Worm (Caenorhabditis elegans): Measurements from ENCODE around the gene bra-2.

Gene bra-2

DNA sequence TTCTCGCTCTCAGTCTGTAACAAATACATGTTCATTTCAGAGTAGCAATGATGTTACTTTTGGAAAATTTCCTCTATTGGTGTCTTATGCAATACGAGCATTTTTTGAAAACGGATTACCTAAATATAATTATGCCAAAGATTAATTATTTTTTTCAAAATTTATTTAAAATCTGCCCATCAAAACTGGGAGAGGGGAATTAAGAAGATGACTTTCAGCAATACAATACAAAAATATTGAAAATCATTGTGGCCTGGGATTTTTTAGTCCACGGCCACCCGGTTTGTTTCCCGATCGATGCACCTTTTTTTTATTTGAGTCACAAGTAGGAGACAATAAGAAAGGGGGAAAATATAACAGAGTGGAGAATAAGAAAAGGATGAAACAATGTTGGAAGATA lies 26.9 kb downstream of the bra-2 start, which contains the start of gene fbxa-56:
TSS of gene fbxa-56 (minus strand) at position 101 of the 400 bp plus-strand sequence.
- TF ChIP-seq aly-2 (tag; optimal IDR thresholded peaks at IDR 0.05) (no peak), nhr-77 (tag; optimal IDR thresholded peaks at IDR 0.05) (no peak), dmd-4 (tag; optimal IDR thresholded peaks at IDR 0.05) (no peak), R02D3.7 (tag; optimal IDR thresholded peaks at IDR 0.05) (no peak), ztf-1 (GFP tag; conservative IDR thresholded peaks at IDR 0.05) (no peak), nhr-23 (tag; optimal IDR thresholded peaks at IDR 0.05) (no peak), alr-1 (tag; optimal IDR thresholded peaks at IDR 0.05) (no peak), C34F6.9 (tag; optimal IDR thresholded peaks at IDR 0.05) (no peak)

DNA sequence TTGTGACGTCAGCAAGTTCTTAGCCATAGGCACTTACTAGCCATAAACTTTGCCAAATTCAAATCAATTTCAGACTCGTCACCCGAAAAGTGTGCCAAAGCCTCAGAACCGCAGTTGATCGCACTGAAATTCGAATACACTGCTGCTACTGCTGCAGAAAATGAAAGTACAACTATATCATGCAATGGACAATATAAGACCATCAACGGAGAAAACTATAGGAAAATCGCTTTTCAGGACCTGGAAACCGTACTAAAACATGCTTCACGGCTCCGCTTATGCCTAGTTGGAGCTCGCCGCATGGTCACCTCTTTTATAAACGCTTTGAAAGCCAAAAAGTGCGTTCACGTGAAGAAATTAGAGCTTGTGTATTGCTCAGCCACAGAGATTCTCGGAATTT lies 27.5 kb downstream of the bra-2 start, which contains the start of gene fbxa-22:
TSS of gene fbxa-22 (plus strand) at position 301 of the 400 bp plus-strand sequence.
- TF ChIP-seq dmd-4 (tag; optimal IDR thresholded peaks at IDR 0.05) (no peak), ztf-4 (tag; optimal IDR thresholded peaks at IDR 0.05) (no peak)

DNA sequence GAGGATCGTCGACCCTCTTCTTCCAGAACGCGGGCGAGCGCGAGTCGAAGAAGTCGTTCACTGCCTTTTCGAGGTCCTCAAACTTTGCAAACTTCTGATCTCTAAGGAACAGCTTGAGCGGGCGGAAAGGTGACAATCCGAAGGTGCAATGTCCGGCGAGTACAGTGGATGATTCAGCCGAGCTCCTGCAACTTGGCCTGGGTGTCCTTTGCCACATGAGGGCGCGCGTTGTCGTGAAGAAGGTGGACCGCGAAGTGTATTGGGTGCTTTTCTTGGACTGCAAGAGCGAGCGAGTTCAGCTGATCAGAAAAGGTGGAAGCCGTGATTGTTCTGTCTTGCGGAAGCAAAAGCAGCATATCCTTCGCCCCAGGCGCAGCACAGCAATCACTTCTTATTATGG lies 30.9 kb downstream of the bra-2 start:
- TF ChIP-seq nhr-129 (tag; optimal IDR thresholded peaks at IDR 0.05) (no peak), mdl-1 (tag; optimal IDR thresholded peaks at IDR 0.05) (no peak), nhr-21 (tag; optimal IDR thresholded peaks at IDR 0.05) (no peak), alr-1 (tag; optimal IDR thresholded peaks at IDR 0.05) (no peak), snpc-4 (tag; optimal IDR thresholded peaks at IDR 0.05) (no peak), aly-2 (tag; optimal IDR thresholded peaks at IDR 0.05) (no peak), gmeb-1 (tag; optimal IDR thresholded peaks at IDR 0.05) (no peak), elt-1 (tag; optimal IDR thresholded peaks at IDR 0.05) (no peak), elt-3 (tag; optimal IDR thresholded peaks at IDR 0.05) (no peak), skn-1 (tag; optimal IDR thresholded peaks at IDR 0.05) (no peak), mab-5 (tag; optimal IDR thresholded peaks at IDR 0.05) (no peak), crh-2 (tag; optimal IDR thresholded peaks at IDR 0.05) (no peak), nhr-11 (tag; optimal IDR thresholded peaks at IDR 0.05) (no peak), mbf-1 (tag; optimal IDR thresholded peaks at IDR 0.05) (no peak)

ce11 chrIII:943426-943927 lies 32.4 kb downstream of the bra-2 start, which contains the start of gene fbxa-59:
Gene fbxa-59, minus strand, starts transcription at chrIII:943476.
- TF ChIP-seq snpc-4 (tag; optimal IDR thresholded peaks at IDR 0.05) (no peak), fos-1 (tag; optimal IDR thresholded peaks at IDR 0.05) (peak; percentile 56)

- TF ChIP-seq nhr-129 (tag; optimal IDR thresholded peaks at IDR 0.05): peak; percentile 19
- TF ChIP-seq unc-39 (tag; optimal IDR thresholded peaks at IDR 0.05): no peak
- no peak for TF ChIP-seq lin-11 (tag; optimal IDR thresholded peaks at IDR 0.05)
- TF ChIP-seq sma-9 (GFP tag; optimal IDR thresholded peaks at IDR 0.05): peak; percentile 9
- TF ChIP-seq sma-9 (tag; optimal IDR thresholded peaks at IDR 0.05): no peak
- no peak for TF ChIP-seq unc-55 (GFP tag; optimal IDR thresholded peaks at IDR 0.05)
- no peak for TF ChIP-seq ztf-11 (tag; optimal IDR thresholded peaks at IDR 0.05)
- peak; percentile 83 for TF ChIP-seq fos-1 (tag; optimal IDR thresholded peaks at IDR 0.05)
- TF ChIP-seq gmeb-1 (tag; optimal IDR thresholded peaks at IDR 0.05): peak; percentile 28
- TF ChIP-seq nhr-12 (tag; optimal IDR thresholded peaks at IDR 0.05): no peak
- TF ChIP-seq aly-2 (tag; optimal IDR thresholded peaks at IDR 0.05): no peak
- TF ChIP-seq crh-2 (tag; optimal IDR thresholded peaks at IDR 0.05): no peak
Observed at ce11 chrIII:946250-946725, 35.2 kb downstream of the bra-2 start, which contains the start of gene fbxa-60. Gene fbxa-60, minus strand, starts transcription at chrIII:946300.

- peak in 1 of 2 experiments; percentile 54 for TF ChIP-seq lsy-2 (tag; optimal IDR thresholded peaks at IDR 0.05)
- no peak for TF ChIP-seq snpc-4 (tag; optimal IDR thresholded peaks at IDR 0.05)
- TF ChIP-seq lin-13 (GFP tag; optimal IDR thresholded peaks at IDR 0.05): peak; percentile 2
- TF ChIP-seq unc-55 (GFP tag; optimal IDR thresholded peaks at IDR 0.05): peak; percentile 59
- TF ChIP-seq C34F6.9 (tag; optimal IDR thresholded peaks at IDR 0.05): peak; percentile 39
- TF ChIP-seq blmp-1 (tag; optimal IDR thresholded peaks at IDR 0.05; ENCODE audit: insufficient read depth): no peak
Observed at ce11 chrIII:950472-950871, 39.4 kb downstream of the bra-2 start, which contains the start of the genes fbxa-67 and fbxa-11. Gene fbxa-67, minus strand, starts transcription at chrIII:950670. Gene fbxa-11, plus strand, starts transcription at chrIII:950869.
